Worm (Caenorhabditis elegans) whole organism, midembryonic: ENCODE measurements around the gene T05A7.7.

Experiments
- T22C8.4 ChIP-seq: fragments of 200-800 bp; sonication (Bioruptor generic); IDR thresholded peaks from 2 replicates; pipeline ENCODE4 v1.3.6; 2022; ENCODE audit warnings: missing genetic modification characterization, missing compliant biosample characterization
- cog-1 ChIP-seq: sonication (generic microtip); optimal IDR thresholded peaks from 2 replicates; lab custom pipeline; 2016; ENCODE audit warnings: missing genetic modification characterization, missing compliant biosample characterization
- flt-1 ChIP-seq: fragments of 200-800 bp; sonication (Bioruptor generic); IDR thresholded peaks from 2 replicates; pipeline ENCODE4 v1.3.6; 2022; ENCODE audit warnings: missing genetic modification characterization, missing compliant biosample characterization
- klf-2 ChIP-seq: fragments of 200-800 bp; sonication (Bioruptor generic); conservative IDR thresholded peaks from 2 replicates; pipeline ENCODE4 v1.3.6; 2022; ENCODE audit warnings: missing genetic modification reagents, missing genetic modification characterization, missing compliant biosample characterization
- med-1 ChIP-seq: sonication (generic microtip); optimal IDR thresholded peaks from 2 replicates; lab custom pipeline; 2017; ENCODE audit warnings: missing genetic modification characterization, mild to moderate bottlenecking, missing compliant biosample characterization, antibody characterized with exemption, missing genetic modification reagents; ENCODE audit not compliant: insufficient read depth
- ref-1 ChIP-seq: fragments of 200-800 bp; sonication (Bioruptor generic); conservative IDR thresholded peaks from 2 replicates; pipeline ENCODE4 v1.3.6; 2022; ENCODE audit warnings: missing genetic modification reagents, missing genetic modification characterization, missing compliant biosample characterization
- tab-1 ChIP-seq: fragments of 200-800 bp; sonication (Bioruptor generic); IDR thresholded peaks from 2 replicates; pipeline ENCODE4 v1.3.6; 2022; ENCODE audit warnings: missing genetic modification characterization, missing compliant biosample characterization
- ztf-23 ChIP-seq: fragments of 200-800 bp; sonication (Bioruptor generic); IDR thresholded peaks from 2 replicates; pipeline ENCODE4 v1.3.6; 2022; ENCODE audit warnings: missing genetic modification reagents, missing genetic modification characterization, missing compliant biosample characterization
- ztf-29 ChIP-seq: fragments of 200-800 bp; sonication (Bioruptor generic); IDR thresholded peaks from 2 replicates; pipeline ENCODE4 v1.3.6; 2022; ENCODE audit warnings: missing genetic modification reagents, missing genetic modification characterization, missing compliant biosample characterization

ce11 chrII:4655834-4656233 is 25.5 kb downstream of the T05A7.7 start, which contains the start of gene fut-6:
- TF ChIP-seq tab-1 (GFP tag; lab: Robert Waterston, UW) (no peak), flt-1 (GFP tag; lab: Robert Waterston, UW) (no peak), klf-2 (GFP tag; lab: Robert Waterston, UW) (no peak), ref-1 (GFP tag; lab: Robert Waterston, UW) (no peak), ztf-23 (GFP tag; lab: Robert Waterston, UW) (no peak), ztf-29 (no peak), T22C8.4 (GFP tag; lab: Robert Waterston, UW) (no peak), cog-1 (tag; lab: Kevin White, UChicago) (no peak), med-1 (GFP tag; lab: Kevin White, UChicago) (no peak)
